Fruit fly (Drosophila melanogaster) whole organism, embryonic: ENCODE measurements around the gene Oatp26F.

Source experiments
- Atf6 ChIP-seq: fragments of 200-800 bp; sonication (Bioruptor generic); IDR thresholded peaks from 2 replicates; pipeline ENCODE4 v1.3.6; 2022; ENCODE audit warnings: missing biosample characterization, missing genetic modification characterization
- B-H1 ChIP-seq: fragments of 200-800 bp; sonication (Bioruptor generic); IDR thresholded peaks from 3 replicates; pipeline ENCODE4 v1.3.6; 2022; ENCODE audit warnings: missing biosample characterization, missing genetic modification characterization
- CG12236 ChIP-seq: fragments of 200-800 bp; sonication (Bioruptor generic); optimal IDR thresholded peaks from 2 replicates; lab custom pipeline; 2016; ENCODE audit warnings: missing biosample characterization, missing genetic modification characterization
- CG13624 ChIP-seq: fragments of 200-800 bp; sonication (Bioruptor generic); optimal IDR thresholded peaks from 2 replicates; lab custom pipeline; 2016; ENCODE audit warnings: missing biosample characterization, missing genetic modification characterization
- CG14710 ChIP-seq: fragments of 200-800 bp; sonication (Bioruptor generic); optimal IDR thresholded peaks from 3 replicates; lab custom pipeline; 2019; ENCODE audit warnings: missing biosample characterization, mild to moderate bottlenecking, missing genetic modification characterization, moderate library complexity
- CG15479 ChIP-seq: fragments of 200-800 bp; sonication (Bioruptor generic); optimal IDR thresholded peaks from 3 replicates; lab custom pipeline; 2019; ENCODE audit warnings: missing biosample characterization, mild to moderate bottlenecking, missing genetic modification characterization, moderate library complexity
- CG1603 ChIP-seq: fragments of 200-800 bp; sonication (Bioruptor generic); optimal IDR thresholded peaks from 2 replicates; lab custom pipeline; 2019; ENCODE audit warnings: missing biosample characterization, mild to moderate bottlenecking, missing genetic modification characterization, moderate library complexity
- CG1647 ChIP-seq: fragments of 200-800 bp; sonication (Bioruptor generic); optimal IDR thresholded peaks from 3 replicates; lab custom pipeline; 2016; ENCODE audit warnings: missing biosample characterization, missing genetic modification characterization
- CG17385 ChIP-seq: fragments of 200-800 bp; sonication (Bioruptor generic); optimal IDR thresholded peaks from 3 replicates; lab custom pipeline; 2018; ENCODE audit warnings: missing biosample characterization, mild to moderate bottlenecking, missing genetic modification characterization
- CG18262 ChIP-seq: fragments of 200-800 bp; optimal IDR thresholded peaks from 3 replicates; lab custom pipeline; 2019; ENCODE audit warnings: missing biosample characterization, mild to moderate bottlenecking, missing genetic modification characterization, moderate library complexity
- CG2199 ChIP-seq: fragments of 200-800 bp; sonication (Bioruptor generic); IDR thresholded peaks from 3 replicates; pipeline ENCODE4 v1.3.6; 2022; ENCODE audit warnings: missing biosample characterization, missing genetic modification characterization
- CG30403 ChIP-seq: fragments of 200-800 bp; sonication (Bioruptor generic); optimal IDR thresholded peaks from 3 replicates; lab custom pipeline; 2016; ENCODE audit warnings: missing biosample characterization, missing genetic modification characterization
- CG32767 ChIP-seq: fragments of 200-800 bp; sonication (Bioruptor generic); IDR thresholded peaks from 2 replicates; pipeline ENCODE4 v1.3.6; 2022; ENCODE audit warnings: missing biosample characterization, missing genetic modification characterization
- CG32772 ChIP-seq: fragments of 200-800 bp; sonication (Bioruptor generic); IDR thresholded peaks from 2 replicates; pipeline ENCODE4 v1.3.6; 2022; ENCODE audit warnings: missing biosample characterization, missing genetic modification characterization
- CG6654 ChIP-seq: fragments of 200-800 bp; sonication (Bioruptor generic); optimal IDR thresholded peaks from 2 replicates; lab custom pipeline; 2017; ENCODE audit warnings: missing biosample characterization, mild to moderate bottlenecking, missing genetic modification characterization
- CG6854 ChIP-seq: fragments of 200-800 bp; sonication (Bioruptor generic); optimal IDR thresholded peaks from 3 replicates; lab custom pipeline; 2017; ENCODE audit warnings: missing biosample characterization, mild to moderate bottlenecking, missing genetic modification characterization
- CG7745 ChIP-seq: fragments of 200-800 bp; sonication (Bioruptor generic); optimal IDR thresholded peaks from 2 replicates; lab custom pipeline; 2018; ENCODE audit warnings: missing biosample characterization, mild to moderate bottlenecking, missing genetic modification characterization, moderate library complexity
- CG7839 ChIP-seq: fragments of 200-800 bp; sonication (Bioruptor generic); optimal IDR thresholded peaks from 3 replicates; lab custom pipeline; 2018; ENCODE audit warnings: missing biosample characterization, mild to moderate bottlenecking, missing genetic modification characterization, moderate library complexity
- Deaf1 ChIP-seq: fragments of 200-800 bp; optimal IDR thresholded peaks from 3 replicates; lab custom pipeline; 2019; ENCODE audit warnings: missing biosample characterization, mild to moderate bottlenecking, missing genetic modification characterization, moderate library complexity
- E2f1 ChIP-seq: fragments of 200-800 bp; sonication (Bioruptor generic); IDR thresholded peaks from 2 replicates; pipeline ENCODE4 v1.3.6; 2022; ENCODE audit warnings: missing biosample characterization, missing genetic modification characterization
- HLH3B ChIP-seq: fragments of 200-800 bp; sonication (Bioruptor generic); IDR thresholded peaks from 2 replicates; pipeline ENCODE4 v1.3.6; 2022; ENCODE audit warnings: missing biosample characterization, missing genetic modification characterization
- Med ChIP-seq: fragments of 200-800 bp; sonication (Bioruptor generic); peaks from one replicate; lab custom pipeline; 2016; ENCODE audit warnings: missing biosample characterization, missing genetic modification characterization, mild to moderate bottlenecking, inconsistent platforms, moderate library complexity
- Neu2 ChIP-seq: fragments of 200-800 bp; sonication (Bioruptor generic); optimal IDR thresholded peaks from 3 replicates; lab custom pipeline; 2016; ENCODE audit warnings: missing biosample characterization, missing genetic modification characterization, borderline replicate concordance
- Ptx1 ChIP-seq: fragments of 200-800 bp; sonication (Bioruptor generic); IDR thresholded peaks from 2 replicates; pipeline ENCODE4 v1.3.6; 2022; ENCODE audit warnings: missing biosample characterization, missing genetic modification characterization
- Ssrp ChIP-seq: fragments of 200-800 bp; sonication (Bioruptor generic); optimal IDR thresholded peaks from 2 replicates; lab custom pipeline; 2018; ENCODE audit warnings: missing biosample characterization, mild to moderate bottlenecking, missing genetic modification characterization, moderate library complexity
- Xbp1 ChIP-seq: fragments of 200-800 bp; sonication (Bioruptor generic); optimal IDR thresholded peaks from 3 replicates; lab custom pipeline; 2016; ENCODE audit warnings: missing biosample characterization, mild to moderate bottlenecking, missing genetic modification characterization
- ash1 ChIP-seq: fragments of 200-800 bp; sonication (Bioruptor generic); optimal IDR thresholded peaks from 2 replicates; lab custom pipeline; 2018; ENCODE audit warnings: missing biosample characterization, mild to moderate bottlenecking, missing genetic modification characterization
- caup ChIP-seq: fragments of 200-800 bp; sonication (Bioruptor generic); optimal IDR thresholded peaks from 3 replicates; lab custom pipeline; 2017; ENCODE audit warnings: missing biosample characterization, mild to moderate bottlenecking, missing genetic modification characterization, moderate library complexity; ENCODE audit not compliant: severe bottlenecking
- dm ChIP-seq: fragments of 200-800 bp; sonication (Bioruptor generic); optimal IDR thresholded peaks from 3 replicates; lab custom pipeline; 2016; ENCODE audit warnings: missing biosample characterization, missing genetic modification characterization
- dmrt99B ChIP-seq: fragments of 200-800 bp; sonication (Bioruptor generic); optimal IDR thresholded peaks from 2 replicates; lab custom pipeline; 2018; ENCODE audit warnings: missing biosample characterization, mild to moderate bottlenecking, missing genetic modification characterization, moderate library complexity
- exex ChIP-seq: fragments of 200-800 bp; sonication (Bioruptor generic); optimal IDR thresholded peaks from 4 replicates; lab custom pipeline; 2018; ENCODE audit warnings: missing biosample characterization, mild to moderate bottlenecking, missing genetic modification characterization, moderate library complexity
- gsb-n ChIP-seq: fragments of 200-800 bp; sonication (Bioruptor generic); optimal IDR thresholded peaks from 3 replicates; lab custom pipeline; 2018; ENCODE audit warnings: missing biosample characterization, mild to moderate bottlenecking, missing genetic modification characterization
- hkb ChIP-seq, 2 experiments: fragments of 200-800 bp in 1 of 2; fragments of >200 bp in 1 of 2; sonication (Bioruptor generic) in 1 of 2; IDR thresholded peaks in 1 of 2; optimal IDR thresholded peaks in 1 of 2; 2 replicates each; pipeline versions ENCODE4 v1.3.6 to Lab custom; 2017 to 2022; ENCODE audit warnings: missing biosample characterization in 1 of 2, missing genetic modification characterization in 1 of 2
- lmd ChIP-seq: fragments of 200-800 bp; sonication (Bioruptor generic); IDR thresholded peaks from 2 replicates; pipeline ENCODE4 v1.3.6; 2022; ENCODE audit warnings: missing biosample characterization, missing genetic modification characterization
- nau ChIP-seq: fragments of 200-800 bp; sonication (Bioruptor generic); optimal IDR thresholded peaks from 3 replicates; lab custom pipeline; 2017; ENCODE audit warnings: missing biosample characterization, mild to moderate bottlenecking, missing genetic modification characterization, missing genetic modification reagents
- nom ChIP-seq: fragments of 200-800 bp; sonication (Bioruptor generic); optimal IDR thresholded peaks from 2 replicates; lab custom pipeline; 2017; ENCODE audit warnings: missing biosample characterization, missing genetic modification characterization, mild to moderate bottlenecking, moderate library complexity, missing genetic modification reagents
- oc ChIP-seq: fragments of 200-800 bp; sonication (Bioruptor generic); optimal IDR thresholded peaks from 2 replicates; lab custom pipeline; 2018; ENCODE audit warnings: missing biosample characterization, mild to moderate bottlenecking, missing genetic modification characterization, moderate library complexity
- pita ChIP-seq: fragments of 200-800 bp; sonication (Bioruptor generic); optimal IDR thresholded peaks from 2 replicates; lab custom pipeline; 2017; ENCODE audit warnings: missing biosample characterization, mild to moderate bottlenecking, missing genetic modification characterization
- tap ChIP-seq: fragments of 200-800 bp; optimal IDR thresholded peaks from 3 replicates; lab custom pipeline; 2019; ENCODE audit warnings: missing biosample characterization, mild to moderate bottlenecking, missing genetic modification characterization, moderate library complexity
- tin ChIP-seq: fragments of 200-800 bp; sonication (Bioruptor generic); optimal IDR thresholded peaks from 3 replicates; lab custom pipeline; 2016; ENCODE audit warnings: missing biosample characterization, missing genetic modification characterization
- trem ChIP-seq: fragments of 200-800 bp; optimal IDR thresholded peaks from 3 replicates; lab custom pipeline; 2019; ENCODE audit warnings: missing biosample characterization, mild to moderate bottlenecking, missing genetic modification characterization, moderate library complexity
- twi ChIP-seq: fragments of 200-800 bp; optimal IDR thresholded peaks from 2 replicates; lab custom pipeline; 2019; ENCODE audit warnings: missing biosample characterization, mild to moderate bottlenecking, missing genetic modification characterization, moderate library complexity
- wek ChIP-seq: fragments of 200-800 bp; sonication (Bioruptor generic); optimal IDR thresholded peaks from 3 replicates; lab custom pipeline; 2018; ENCODE audit warnings: missing biosample characterization, mild to moderate bottlenecking, missing genetic modification characterization, moderate library complexity

Gene Oatp26F

DNA sequence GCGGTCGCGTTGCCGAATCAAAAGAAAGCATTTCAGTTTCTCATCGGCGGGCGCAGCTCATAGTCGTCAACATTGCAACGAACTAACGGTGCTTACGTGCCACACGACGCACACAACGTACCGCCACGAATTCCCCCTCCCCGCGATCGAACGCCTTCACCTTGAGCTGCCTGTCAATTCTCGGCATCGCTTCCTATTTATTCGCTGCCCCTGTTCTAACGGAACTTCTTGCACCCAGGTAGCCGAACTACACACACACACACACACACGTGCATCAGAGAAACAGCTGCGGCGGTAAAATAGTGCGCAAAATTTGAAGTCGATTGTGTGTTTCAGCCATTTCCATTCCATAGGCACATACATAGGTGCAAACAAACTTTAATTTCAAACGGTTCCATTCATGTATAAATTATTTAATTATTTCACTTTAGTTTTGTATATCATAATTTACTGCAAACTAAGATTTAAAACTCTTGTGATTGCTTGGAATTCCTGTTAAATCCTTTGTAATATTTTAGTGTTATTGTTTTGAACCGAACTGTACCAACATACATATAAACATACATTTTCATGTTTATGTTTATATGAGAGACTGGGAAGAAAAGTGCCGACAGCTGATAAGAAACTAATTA is 20.7 kb downstream of the Oatp26F start (continued):
- TF ChIP-seq CG13624 (no peak), nau (GFP tag; lab: Kevin White, UChicago) (peak; percentile 10), CG2199 (GFP tag; lab: Robert Waterston, UW) (0 out of 3 replicates have a peak, but pooled peaks have one; percentile 39), pita (GFP tag; lab: Kevin White, UChicago) (no peak), CG7839 (tag; lab: Kevin White, UChicago) (peak; percentile 24), CG14710 (no peak), B-H1 (no peak), lmd (GFP tag; lab: Robert Waterston, UW) (0 out of 2 replicates have a peak, but pooled peaks have one; percentile 13), dm (GFP tag; lab: Kevin White, UChicago) (no peak), tin (no peak), CG32772 (no peak), Ssrp (tag; lab: Kevin White, UChicago) (peak; percentile 18), Xbp1 (GFP tag; lab: Kevin White, UChicago) (no peak), ash1 (no peak), CG30403 (GFP tag; lab: Kevin White, UChicago) (peak; percentile 19), CG17385 (no peak), wek (GFP tag; lab: Kevin White, UChicago) (no peak), Atf6 (GFP tag; lab: Robert Waterston, UW) (peak; percentile 44; the same call in 1 of the 2 replicates), Ptx1 (GFP tag; lab: Robert Waterston, UW) (0 out of 2 replicates have a peak, but pooled peaks have one; percentile 18), twi (tag; lab: Kevin White, UChicago) (no peak), CG1603 (tag; lab: Kevin White, UChicago) (no peak), HLH3B (no peak), CG32767 (GFP tag; lab: Robert Waterston, UW) (0 out of 2 replicates have a peak, but pooled peaks have one; percentile 15), CG6654 (GFP tag; lab: Kevin White, UChicago) (no peak), CG6854 (GFP tag; lab: Kevin White, UChicago) (no peak), CG18262 (tag; lab: Kevin White, UChicago) (peak; percentile 26), exex (tag; lab: Kevin White, UChicago) (no peak), CG12236 (no peak), E2f1 (no peak), caup (GFP tag; lab: Kevin White, UChicago) (no peak), Neu2 (GFP tag; lab: Kevin White, UChicago) (no peak), tap (tag; lab: Kevin White, UChicago) (peak; percentile 24), dmrt99B (peak; percentile 19), gsb-n (tag; lab: Kevin White, UChicago) (peak; percentile 9), oc (no peak), CG1647 (no peak), Deaf1 (tag; lab: Kevin White, UChicago) (peak; percentile 12), CG7745 (no peak), CG15479 (no peak), trem (tag; lab: Kevin White, UChicago) (no peak), nom (GFP tag; lab: Kevin White, UChicago) (no peak), Med (GFP tag; lab: Kevin White, UChicago) (no peak), hkb (optimal IDR thresholded peaks at IDR 0.05; lab: Kevin White, UChicago) (no peak), hkb (GFP tag; IDR thresholded peaks at IDR 0.05; lab: Robert Waterston, UW) (peak; percentile 15; the same call in 1 of the 2 replicates)
